Worm (Caenorhabditis elegans): Measurements from ENCODE around the gene C25F9.10.

DNA sequence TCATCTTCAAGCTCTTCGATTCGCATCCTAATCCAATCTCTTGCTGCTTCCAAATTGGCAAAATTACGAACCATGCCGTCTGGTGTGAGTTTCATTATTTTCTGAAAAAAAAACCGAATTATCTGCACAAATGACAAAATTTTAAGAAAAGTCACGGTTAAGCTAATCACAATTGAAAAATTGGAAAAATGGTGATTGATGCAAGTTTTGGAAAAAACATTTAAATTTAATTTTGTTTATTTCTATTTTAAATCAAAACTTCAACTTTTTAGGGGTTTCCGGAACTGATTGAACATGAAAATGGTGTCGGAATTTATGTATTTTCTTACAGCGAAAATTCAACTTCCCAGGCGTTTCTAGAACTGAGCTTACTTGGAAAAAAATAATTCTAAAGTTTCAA is 2.7 kb upstream of the C25F9.10 start, which contains the start of gene C25F9.12:
- TF ChIP-seq nhr-12 (tag; optimal IDR thresholded peaks at IDR 0.05) (no peak), snpc-4 (tag; optimal IDR thresholded peaks at IDR 0.05) (no peak), unc-120 (tag; optimal IDR thresholded peaks at IDR 0.05; ENCODE audit: poor library complexity, severe bottlenecking) (no peak), unc-62 (GFP tag; optimal IDR thresholded peaks at IDR 0.05) (no peak), pha-4 (tag; optimal IDR thresholded peaks at IDR 0.05) (no peak), blmp-1 (tag; optimal IDR thresholded peaks at IDR 0.05) (no peak), nhr-237 (tag; optimal IDR thresholded peaks at IDR 0.05) (no peak)
